Fruit fly (Drosophila melanogaster) S2 (cell line): ENCODE measurements around the gene ND-B14.5A.

Experiments
- CG8478 ChIP-seq: fragments of >200 bp; optimal IDR thresholded peaks from 2 replicates; lab custom pipeline; 2018
- CTCF ChIP-seq, 2 experiments: fragments of >200 bp; optimal IDR thresholded peaks; 2 replicates each; lab custom pipeline; 2018

DNA sequence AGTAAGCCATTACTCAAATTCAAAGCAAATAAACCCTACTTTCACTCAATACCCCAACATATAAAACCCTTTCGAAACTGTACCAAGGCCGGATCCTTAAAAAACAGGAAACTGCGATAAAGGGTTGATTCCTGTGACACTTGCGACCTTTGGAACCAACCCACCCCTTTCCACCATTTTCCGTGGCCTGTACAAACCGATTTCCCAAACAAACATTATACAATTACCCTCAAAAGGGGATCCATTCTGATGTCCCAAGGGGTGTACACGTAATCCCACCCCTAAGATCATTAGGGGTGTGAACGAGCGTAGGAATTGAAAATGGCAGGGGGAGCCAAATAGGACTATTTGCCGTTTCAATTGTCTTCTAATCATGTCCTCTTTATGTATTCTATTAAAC, 32.7 kb upstream of the ND-B14.5A start:
- TF ChIP-seq CG8478 (no peak), CTCF (optimal IDR thresholded peaks at IDR 0.05; lab: Kevin White, UChicago) (no peak)
